Fruit fly (Drosophila melanogaster) whole organism, embryonic: ENCODE measurements around the gene CG16710.
A peak's percentile ranks its signal among the peaks of the same experiment; 100 is the strongest.

Experiments used
- Aef1 ChIP-seq: fragments of 200-800 bp; sonication (Bioruptor generic); IDR thresholded peaks from 3 replicates; pipeline ENCODE4 v1.3.6; 2022; ENCODE audit warnings: missing biosample characterization, missing genetic modification characterization
- CG11398 ChIP-seq: fragments of 200-800 bp; sonication (Bioruptor generic); optimal IDR thresholded peaks from 2 replicates; lab custom pipeline; 2016; ENCODE audit warnings: missing biosample characterization, missing genetic modification characterization
- CG13894 ChIP-seq: fragments of 200-800 bp; sonication (Bioruptor generic); optimal IDR thresholded peaks from 3 replicates; lab custom pipeline; 2018; ENCODE audit warnings: missing biosample characterization, mild to moderate bottlenecking, missing genetic modification characterization, moderate library complexity
- CG14441 ChIP-seq: fragments of 200-800 bp; sonication (Bioruptor generic); IDR thresholded peaks from 2 replicates; pipeline ENCODE4 v1.3.6; 2022; ENCODE audit warnings: missing biosample characterization, missing genetic modification characterization
- CG32772 ChIP-seq: fragments of 200-800 bp; sonication (Bioruptor generic); IDR thresholded peaks from 2 replicates; pipeline ENCODE4 v1.3.6; 2022; ENCODE audit warnings: missing biosample characterization, missing genetic modification characterization
- CG4404 ChIP-seq: fragments of 200-800 bp; sonication (Bioruptor generic); IDR thresholded peaks from 2 replicates; pipeline ENCODE4 v1.3.6; 2022; ENCODE audit warnings: missing biosample characterization, missing genetic modification characterization
- CG5245 ChIP-seq: fragments of 200-800 bp; sonication (Bioruptor generic); optimal IDR thresholded peaks from 3 replicates; lab custom pipeline; 2016; ENCODE audit warnings: missing biosample characterization, missing genetic modification characterization
- CG6683 ChIP-seq: fragments of 200-800 bp; sonication (Bioruptor generic); optimal IDR thresholded peaks from 2 replicates; lab custom pipeline; 2017; ENCODE audit warnings: missing biosample characterization, mild to moderate bottlenecking, missing genetic modification characterization, missing genetic modification reagents
- CG7271 ChIP-seq: fragments of 200-800 bp; sonication (Bioruptor generic); optimal IDR thresholded peaks from 2 replicates; lab custom pipeline; 2018; ENCODE audit warnings: missing biosample characterization, mild to moderate bottlenecking, missing genetic modification characterization, moderate library complexity
- CG7556 ChIP-seq: fragments of 200-800 bp; sonication (Bioruptor generic); optimal IDR thresholded peaks from 2 replicates; lab custom pipeline; 2017; ENCODE audit warnings: missing biosample characterization, mild to moderate bottlenecking, missing genetic modification characterization
- CG7786 ChIP-seq: fragments of 200-800 bp; sonication (Bioruptor generic); optimal IDR thresholded peaks from 2 replicates; lab custom pipeline; 2016; ENCODE audit warnings: missing biosample characterization, missing genetic modification characterization
- CG9817 ChIP-seq: fragments of 200-800 bp; sonication (Bioruptor generic); optimal IDR thresholded peaks from 2 replicates; lab custom pipeline; 2018; ENCODE audit warnings: missing biosample characterization, mild to moderate bottlenecking, missing genetic modification characterization, moderate library complexity
- Dbx ChIP-seq: fragments of 200-800 bp; sonication (Bioruptor generic); IDR thresholded peaks from 3 replicates; pipeline ENCODE4 v1.3.6; 2022; ENCODE audit warnings: missing biosample characterization, missing genetic modification characterization
- Ets97D ChIP-seq: fragments of 200-800 bp; sonication (Bioruptor generic); optimal IDR thresholded peaks from 3 replicates; lab custom pipeline; 2016; ENCODE audit warnings: missing biosample characterization, missing genetic modification characterization
- Opbp ChIP-seq: fragments of 200-800 bp; sonication (Bioruptor generic); IDR thresholded peaks from 3 replicates; pipeline ENCODE4 v1.3.6; 2022; ENCODE audit warnings: missing biosample characterization, missing genetic modification characterization; ENCODE audit not compliant: partially characterized antibody
- PHDP ChIP-seq: fragments of 200-800 bp; sonication (Bioruptor generic); optimal IDR thresholded peaks from 3 replicates; lab custom pipeline; 2018; ENCODE audit warnings: missing biosample characterization, mild to moderate bottlenecking, missing genetic modification characterization, moderate library complexity
- Usf ChIP-seq: fragments of 200-800 bp; sonication (Bioruptor generic); optimal IDR thresholded peaks from 2 replicates; lab custom pipeline; 2017; ENCODE audit warnings: missing genotype, missing biosample characterization, missing genetic modification characterization
- bowl ChIP-seq: fragments of 200-800 bp; sonication (Bioruptor generic); IDR thresholded peaks from 2 replicates; pipeline ENCODE4 v1.3.6; 2022; ENCODE audit warnings: missing biosample characterization, missing genetic modification characterization
- croc ChIP-seq: fragments of 200-800 bp; sonication (Bioruptor generic); conservative IDR thresholded peaks from 3 replicates; pipeline ENCODE4 v1.3.6; 2022; ENCODE audit warnings: missing biosample characterization, missing genetic modification characterization
- dpn ChIP-seq, 2 experiments: fragments of 200-800 bp; sonication (Bioruptor generic); optimal IDR thresholded peaks; 3 replicates each; lab custom pipeline; 2016; ENCODE audit warnings: missing biosample characterization in 2 of 2, missing genetic modification characterization in 2 of 2
- emc ChIP-seq: fragments of 200-800 bp; sonication (Bioruptor generic); optimal IDR thresholded peaks from 2 replicates; lab custom pipeline; 2016; ENCODE audit warnings: missing biosample characterization, missing genetic modification characterization
- ewg ChIP-seq: fragments of 200-800 bp; sonication (Bioruptor generic); optimal IDR thresholded peaks from 3 replicates; lab custom pipeline; 2017; ENCODE audit warnings: mild to moderate bottlenecking, missing biosample characterization, missing genetic modification reagents, missing genetic modification characterization
- grn ChIP-seq: fragments of 200-800 bp; sonication (Bioruptor generic); optimal IDR thresholded peaks from 3 replicates; lab custom pipeline; 2017; ENCODE audit warnings: missing biosample characterization, missing genetic modification characterization
- ham ChIP-seq: fragments of 200-800 bp; sonication (Bioruptor generic); IDR thresholded peaks from 2 replicates; pipeline ENCODE4 v1.3.6; 2022; ENCODE audit warnings: missing biosample characterization, missing genetic modification characterization
- insv ChIP-seq, 2 experiments: fragments of 200-800 bp; sonication (Bioruptor generic); optimal IDR thresholded peaks; 3 replicates each; lab custom pipeline; 2016 to 2018; ENCODE audit warnings: missing biosample characterization in 2 of 2, missing genetic modification characterization in 2 of 2
- jing ChIP-seq: fragments of 200-800 bp; sonication (Bioruptor generic); optimal IDR thresholded peaks from 2 replicates; lab custom pipeline; 2018; ENCODE audit warnings: missing biosample characterization, mild to moderate bottlenecking, missing genetic modification characterization
- ken ChIP-seq: fragments of 200-800 bp; sonication (Bioruptor generic); IDR thresholded peaks from 3 replicates; pipeline ENCODE4 v1.3.6; 2022; ENCODE audit warnings: missing biosample characterization, missing genetic modification characterization
- nerfin-1 ChIP-seq: fragments of 200-800 bp; sonication (Bioruptor generic); optimal IDR thresholded peaks from 3 replicates; lab custom pipeline; 2019; ENCODE audit warnings: missing biosample characterization, mild to moderate bottlenecking, missing genetic modification characterization, moderate library complexity
- nmo ChIP-seq: fragments of 200-800 bp; sonication (Bioruptor generic); optimal IDR thresholded peaks from 2 replicates; lab custom pipeline; 2018; ENCODE audit warnings: missing biosample characterization, mild to moderate bottlenecking, missing genetic modification characterization, moderate library complexity
- pb ChIP-seq: fragments of 200-800 bp; sonication (Bioruptor generic); optimal IDR thresholded peaks from 3 replicates; lab custom pipeline; 2016; ENCODE audit warnings: missing biosample characterization, missing genetic modification characterization
- pfk ChIP-seq: fragments of 200-800 bp; sonication (Bioruptor generic); optimal IDR thresholded peaks from 2 replicates; lab custom pipeline; 2018; ENCODE audit warnings: missing biosample characterization, mild to moderate bottlenecking, missing genetic modification characterization, moderate library complexity
- sd ChIP-seq: fragments of 200-800 bp; sonication (Bioruptor generic); optimal IDR thresholded peaks from 3 replicates; lab custom pipeline; 2018; ENCODE audit warnings: missing biosample characterization, mild to moderate bottlenecking, missing genetic modification characterization, moderate library complexity
- sqz ChIP-seq: fragments of 200-800 bp; sonication (Bioruptor generic); optimal IDR thresholded peaks from 3 replicates; lab custom pipeline; 2018; ENCODE audit warnings: missing biosample characterization, mild to moderate bottlenecking, missing genetic modification characterization
- stwl ChIP-seq: fragments of 200-800 bp; sonication (Bioruptor generic); optimal IDR thresholded peaks from 3 replicates; lab custom pipeline; 2018; ENCODE audit warnings: missing biosample characterization, mild to moderate bottlenecking, missing genetic modification characterization, moderate library complexity
- tap ChIP-seq: fragments of 200-800 bp; optimal IDR thresholded peaks from 3 replicates; lab custom pipeline; 2019; ENCODE audit warnings: missing biosample characterization, mild to moderate bottlenecking, missing genetic modification characterization, moderate library complexity
- toy ChIP-seq: fragments of 200-800 bp; sonication (Bioruptor generic); IDR thresholded peaks from 2 replicates; pipeline ENCODE4 v1.3.6; 2022; ENCODE audit warnings: missing biosample characterization, missing genetic modification characterization
- ttk ChIP-seq: fragments of 200-800 bp; sonication (Bioruptor generic); IDR thresholded peaks from 2 replicates; pipeline ENCODE4 v2.1.2; 2022; ENCODE audit warnings: missing biosample characterization, missing genetic modification characterization
- zen ChIP-seq: fragments of 200-800 bp; sonication (Bioruptor generic); optimal IDR thresholded peaks from 3 replicates; lab custom pipeline; 2018; ENCODE audit warnings: missing biosample characterization, mild to moderate bottlenecking, missing genetic modification characterization, moderate library complexity

Gene CG16710

dm6 chr3R:23657357-23658318 lies 24.7 kb upstream of the CG16710 start (continued):
- TF ChIP-seq Usf (GFP tag; lab: Kevin White, UChicago) = peak; percentile 16
- no peak for TF ChIP-seq Opbp (GFP tag; lab: Robert Waterston, UW)
- peak; percentile 54 for TF ChIP-seq zen (tag; lab: Kevin White, UChicago)
- peak; percentile 43 for TF ChIP-seq grn (GFP tag; lab: Kevin White, UChicago)
- TF ChIP-seq Dbx (GFP tag; lab: Robert Waterston, UW) = no peak
- peak in 1 of 2 experiments; percentile 21 for TF ChIP-seq dpn (GFP tag; optimal IDR thresholded peaks at IDR 0.05; lab: Kevin White, UChicago)
- TF ChIP-seq CG7786 = peak; percentile 37
- TF ChIP-seq CG5245 (GFP tag; lab: Kevin White, UChicago) = peak; percentile 20
- TF ChIP-seq emc (GFP tag; lab: Kevin White, UChicago) = no peak
- TF ChIP-seq ttk (GFP tag; lab: Robert Waterston, UW) = no peak
- TF ChIP-seq croc (GFP tag; lab: Robert Waterston, UW) = no peak
- peak; percentile 87 for TF ChIP-seq CG11398 (GFP tag; lab: Kevin White, UChicago)
- peak; percentile 45 for TF ChIP-seq CG6683 (GFP tag; lab: Kevin White, UChicago)
- no peak; the same call in 1 of the 2 replicates for TF ChIP-seq bowl (GFP tag; lab: Robert Waterston, UW)
- TF ChIP-seq nmo (GFP tag; lab: Kevin White, UChicago) = peak; percentile 2
- TF ChIP-seq insv (GFP tag; optimal IDR thresholded peaks at IDR 0.05; lab: Kevin White, UChicago) = peak in 1 of 2 experiments; percentile 51
- TF ChIP-seq sqz (GFP tag; lab: Kevin White, UChicago) = peak; percentile 94
- peak; percentile 65 for TF ChIP-seq CG32772
- peak; percentile 44 for TF ChIP-seq CG7271 (tag; lab: Kevin White, UChicago)
- peak; percentile 41 for TF ChIP-seq pfk (GFP tag; lab: Kevin White, UChicago)
- 0 out of 3 replicates have a peak, but pooled peaks have one; percentile 6 for TF ChIP-seq ken
- TF ChIP-seq, all 482 proteins: peak for 298

- TF ChIP-seq jing (GFP tag; lab: Kevin White, UChicago) (no peak), CG7556 (GFP tag; lab: Kevin White, UChicago) (no peak), ham (no peak), stwl (no peak), pb (GFP tag; lab: Kevin White, UChicago) (no peak), sd (no peak), CG9817 (tag; lab: Kevin White, UChicago) (no peak), nerfin-1 (tag; lab: Kevin White, UChicago) (no peak), CG4404 (GFP tag; lab: Robert Waterston, UW) (no peak), Aef1 (GFP tag; lab: Robert Waterston, UW) (no peak), CG13894 (tag; lab: Kevin White, UChicago) (no peak), PHDP (tag; lab: Kevin White, UChicago) (no peak), tap (no peak), toy (GFP tag; lab: Robert Waterston, UW) (no peak), ewg (GFP tag; lab: Kevin White, UChicago) (no peak), CG14441 (no peak), Ets97D (no peak)
These were observed 23.4 kb upstream of the CG16710 start for dm6 chr3R:23658948-23659347.
